ENCODE assay signal across 3 fruit fly cellular contexts in the genomic region with DNA sequence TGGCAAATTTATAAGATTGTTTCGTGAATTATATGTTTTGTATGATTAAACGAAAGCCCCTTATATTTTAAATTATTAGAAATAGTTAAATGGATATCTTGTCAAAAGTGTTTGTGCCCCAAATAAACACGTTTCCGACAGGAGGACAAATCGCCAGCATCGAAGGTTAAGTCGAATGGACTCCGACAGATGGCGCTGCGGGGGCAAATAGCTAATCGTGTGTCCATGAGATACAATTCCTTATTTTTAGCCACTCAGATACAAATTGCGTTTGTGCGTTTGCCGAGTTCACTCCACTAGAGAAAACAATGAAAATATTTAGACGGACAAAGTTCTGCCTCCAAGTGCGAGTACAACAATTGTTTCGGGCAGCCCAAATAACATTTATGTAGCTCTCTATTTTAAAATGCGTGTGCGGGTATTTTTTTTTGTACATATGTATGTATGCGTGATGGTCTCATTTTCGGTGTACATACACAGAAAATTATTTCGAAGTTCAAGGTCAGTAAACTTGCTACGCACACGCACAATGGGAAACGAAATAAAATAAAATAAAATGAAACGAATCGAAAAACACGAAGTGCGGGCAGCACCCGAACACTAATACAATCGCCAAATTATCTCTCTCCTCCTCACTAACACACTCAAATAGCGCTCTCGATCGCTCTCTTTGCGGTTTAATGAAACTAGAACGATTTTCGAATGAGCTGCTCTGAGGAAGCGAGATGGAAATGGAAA.
TF ChIP-seq lines count a peak whose summit lies in the region.

No protein-coding gene starts in this region.

TF ChIP-seq in whole organism, embryonic, 481 proteins besides CTCF, POLR2A, EP300 and RAD21 (continued from another document and continues in another):
- TF ChIP-seq Fer3 (tag; optimal IDR thresholded peaks at IDR 0.05; lab: Kevin White, UChicago) (peak; percentile 6), CG13624 (GFP tag; optimal IDR thresholded peaks at IDR 0.05; lab: Kevin White, UChicago) (peak; percentile 41), Deaf1 (tag; optimal IDR thresholded peaks at IDR 0.05; lab: Kevin White, UChicago) (peak; percentile 98), Blimp-1 (GFP tag; optimal IDR thresholded peaks at IDR 0.05; lab: Kevin White, UChicago) (peak; percentile 35), gcm (GFP tag; optimal IDR thresholded peaks at IDR 0.05; lab: Kevin White, UChicago) (peak; percentile 78), Dek (tag; optimal IDR thresholded peaks at IDR 0.05; lab: Kevin White, UChicago) (peak; percentile 3), corto (GFP tag; optimal IDR thresholded peaks at IDR 0.05; lab: Kevin White, UChicago) (peak; percentile 28), CG3281 (GFP tag; optimal IDR thresholded peaks at IDR 0.05; lab: Kevin White, UChicago) (peak; percentile 26), sob (GFP tag; IDR thresholded peaks at IDR 0.05; lab: Robert Waterston, UW) (peak; percentile 20; the same call in 1 of the 2 replicates), eve (GFP tag; optimal IDR thresholded peaks at IDR 0.05; lab: Kevin White, UChicago) (peak in 1 of 2 experiments; percentile 44), twi (tag; optimal IDR thresholded peaks at IDR 0.05; lab: Kevin White, UChicago) (peak; percentile 25), Nf-YC (tag; optimal IDR thresholded peaks at IDR 0.05; lab: Kevin White, UChicago) (peak; percentile 4), CG2199 (GFP tag; IDR thresholded peaks at IDR 0.05; lab: Robert Waterston, UW) (peak; percentile 44), mirr (GFP tag; optimal IDR thresholded peaks at IDR 0.05; lab: Kevin White, UChicago) (peak; percentile 73), sd (tag; optimal IDR thresholded peaks at IDR 0.05; lab: Kevin White, UChicago) (peak; percentile 84), Max (GFP tag; optimal IDR thresholded peaks at IDR 0.05; lab: Kevin White, UChicago) (no peak), CG15269 (tag; optimal IDR thresholded peaks at IDR 0.05; lab: Kevin White, UChicago) (peak; percentile 46), Stat92E (GFP tag; optimal IDR thresholded peaks at IDR 0.05; lab: Kevin White, UChicago) (no peak), CG32767 (GFP tag; IDR thresholded peaks at IDR 0.05; lab: Robert Waterston, UW) (peak; percentile 90), CG13287 (GFP tag; IDR thresholded peaks at IDR 0.05; lab: Robert Waterston, UW; ENCODE audit: partially characterized antibody) (peak; percentile 18; the same call in 1 of the 2 replicates), Dbx (GFP tag; IDR thresholded peaks at IDR 0.05; lab: Robert Waterston, UW) (peak; percentile 9; the same call in 1 of the 3 replicates), CG15073 (GFP tag; optimal IDR thresholded peaks at IDR 0.05; lab: Kevin White, UChicago) (no peak), CG7745 (tag; optimal IDR thresholded peaks at IDR 0.05; lab: Kevin White, UChicago) (peak; percentile 23), CG15601 (tag; optimal IDR thresholded peaks at IDR 0.05; lab: Kevin White, UChicago) (peak; percentile 11), PHDP (tag; optimal IDR thresholded peaks at IDR 0.05; lab: Kevin White, UChicago) (peak; percentile 8), Dip2 (GFP tag; IDR thresholded peaks at IDR 0.05; lab: Robert Waterston, UW) (no peak), nerfin-1 (tag; optimal IDR thresholded peaks at IDR 0.05; lab: Kevin White, UChicago) (peak; percentile 5), CG34224 (GFP tag; IDR thresholded peaks at IDR 0.05; lab: Robert Waterston, UW; ENCODE audit: partially characterized antibody) (peak; percentile 14; the same call in 1 of the 3 replicates), ash1 (GFP tag; optimal IDR thresholded peaks at IDR 0.05; lab: Kevin White, UChicago) (no peak), CG8290 (GFP tag; optimal IDR thresholded peaks at IDR 0.05; lab: Kevin White, UChicago) (no peak), CG8290 (tag; optimal IDR thresholded peaks at IDR 0.05; lab: Kevin White, UChicago) (peak in 1 of 2 experiments; percentile 24), seq (GFP tag; IDR thresholded peaks at IDR 0.05; lab: Robert Waterston, UW) (no peak), zf30C (GFP tag; optimal IDR thresholded peaks at IDR 0.05; lab: Kevin White, UChicago) (peak; percentile 5), CG12942 (GFP tag; optimal IDR thresholded peaks at IDR 0.05; lab: Kevin White, UChicago) (no peak), sug (tag; optimal IDR thresholded peaks at IDR 0.05; lab: Kevin White, UChicago) (peak; percentile 59), Rfx (GFP tag; IDR thresholded peaks at IDR 0.05; lab: Robert Waterston, UW) (0 out of 2 replicates have a peak, but pooled peaks have one; percentile 32), chinmo (GFP tag; IDR thresholded peaks at IDR 0.05; lab: Robert Waterston, UW; ENCODE audit: partially characterized antibody) (peak; percentile 81; the same call in 2 of the 4 replicates), abd-A (tag; optimal IDR thresholded peaks at IDR 0.05; lab: Kevin White, UChicago) (peak; percentile 73), ro (GFP tag; IDR thresholded peaks at IDR 0.05; lab: Robert Waterston, UW) (no peak)

TF ChIP-seq in whole organism, prepupa, 60 proteins besides CTCF, POLR2A, EP300 and RAD21 (continued from another document):
- TF ChIP-seq topi (GFP tag; optimal IDR thresholded peaks at IDR 0.05; lab: Kevin White, UChicago) = no peak
- no peak for TF ChIP-seq Hr38 (GFP tag; optimal IDR thresholded peaks at IDR 0.05; lab: Kevin White, UChicago)
- TF ChIP-seq fkh (GFP tag; optimal IDR thresholded peaks at IDR 0.05; lab: Kevin White, UChicago) = peak; percentile 18
- peak; percentile 64 to 85 for TF ChIP-seq ss (GFP tag; optimal IDR thresholded peaks at IDR 0.05; lab: Kevin White, UChicago)
- no peak for TF ChIP-seq dac (GFP tag; optimal IDR thresholded peaks at IDR 0.05; lab: Kevin White, UChicago)
- TF ChIP-seq Eip93F (GFP tag; optimal IDR thresholded peaks at IDR 0.05; lab: Kevin White, UChicago) = peak; percentile 50
- TF ChIP-seq CG6163 (GFP tag; IDR thresholded peaks at IDR 0.05; lab: Robert Waterston, UW) = no peak; the same call in 2 of the 3 replicates
- no peak for TF ChIP-seq Lpt (GFP tag; optimal IDR thresholded peaks at IDR 0.05; lab: Kevin White, UChicago)
- TF ChIP-seq fd59A (GFP tag; optimal IDR thresholded peaks at IDR 0.05; lab: Kevin White, UChicago) = no peak
- no peak for TF ChIP-seq CG15336 (GFP tag; IDR thresholded peaks at IDR 0.05; lab: Robert Waterston, UW)
- TF ChIP-seq lz (GFP tag; optimal IDR thresholded peaks at IDR 0.05; lab: Kevin White, UChicago) = no peak
- no peak for TF ChIP-seq CG11762 (GFP tag; optimal IDR thresholded peaks at IDR 0.05; lab: Kevin White, UChicago; ENCODE audit: insufficient read depth)
- TF ChIP-seq CG1621 (tag; optimal IDR thresholded peaks at IDR 0.05; lab: Kevin White, UChicago) = peak; percentile 11
- no peak for TF ChIP-seq CG34406 (GFP tag; optimal IDR thresholded peaks at IDR 0.05; lab: Kevin White, UChicago)
- TF ChIP-seq pdm3 (GFP tag; optimal IDR thresholded peaks at IDR 0.05; lab: Kevin White, UChicago) = no peak
- peak; percentile 45 for TF ChIP-seq Eip75B (GFP tag; optimal IDR thresholded peaks at IDR 0.05; lab: Kevin White, UChicago)

TF ChIP-seq in whole organism, wandering third instar larva, 38 proteins besides CTCF, POLR2A, EP300 and RAD21 (continued from another document):
- TF ChIP-seq Vsx2 (GFP tag; optimal IDR thresholded peaks at IDR 0.05; lab: Kevin White, UChicago; ENCODE audit: partially characterized antibody) = peak; percentile 54
- TF ChIP-seq h (GFP tag; optimal IDR thresholded peaks at IDR 0.05; lab: Kevin White, UChicago) = no peak
- TF ChIP-seq Sp1 (GFP tag; optimal IDR thresholded peaks at IDR 0.05; lab: Kevin White, UChicago) = no peak
- TF ChIP-seq Hr78 (GFP tag; optimal IDR thresholded peaks at IDR 0.05; lab: Kevin White, UChicago) = no peak
- TF ChIP-seq CrebA (GFP tag; optimal IDR thresholded peaks at IDR 0.05; lab: Kevin White, UChicago; ENCODE audit: borderline replicate concordance) = peak; percentile 76
- TF ChIP-seq foxo (GFP tag; optimal IDR thresholded peaks at IDR 0.05; lab: Kevin White, UChicago) = peak in 1 of 2 experiments; percentile 22
- peak; percentile 12 for TF ChIP-seq tai (GFP tag; optimal IDR thresholded peaks at IDR 0.05; lab: Kevin White, UChicago)
- no peak for TF ChIP-seq pan (optimal IDR thresholded peaks at IDR 0.05; lab: Kevin White, UChicago)
- peak; percentile 0 for TF ChIP-seq fru (GFP tag; optimal IDR thresholded peaks at IDR 0.05; lab: Kevin White, UChicago)
- TF ChIP-seq Myc (optimal IDR thresholded peaks at IDR 0.05; lab: Kevin White, UChicago) = no peak
- TF ChIP-seq Mio (GFP tag; optimal IDR thresholded peaks at IDR 0.05; lab: Kevin White, UChicago) = no peak
- peak; percentile 4 for TF ChIP-seq OdsH (GFP tag; optimal IDR thresholded peaks at IDR 0.05; lab: Kevin White, UChicago)
- TF ChIP-seq br (GFP tag; optimal IDR thresholded peaks at IDR 0.05; lab: Kevin White, UChicago) = no peak
TF ChIP-seq in whole organism, wandering third instar larva: peak in this region for 14.
